Worm (Caenorhabditis elegans): ENCODE data around the gene col-116.

DNA sequence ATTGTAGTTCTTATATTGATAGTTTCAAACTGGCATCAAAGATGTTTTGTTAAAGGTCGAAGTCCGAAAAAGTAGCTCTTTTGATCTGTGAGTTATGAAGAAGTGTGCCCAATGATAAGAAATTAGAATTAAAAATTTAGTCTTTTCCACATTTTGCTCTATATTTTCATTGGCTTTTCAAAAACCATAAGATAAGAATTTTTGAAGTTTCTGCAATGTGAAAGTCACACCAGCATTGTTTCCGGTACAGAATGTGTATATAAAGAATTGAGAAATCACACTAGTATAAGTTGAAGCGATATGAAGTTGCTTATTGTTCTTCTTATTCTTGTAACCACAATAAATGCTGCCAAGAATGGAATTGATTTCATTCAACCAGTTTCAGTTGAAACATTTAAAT lies 23.2 kb upstream of the col-116 start, which contains the start of gene lys-10:
- TF ChIP-seq flt-1 (GFP tag; IDR thresholded peaks at IDR 0.05), result no peak
- TF ChIP-seq sea-1 (GFP tag; conservative IDR thresholded peaks at IDR 0.05), result no peak
- TF ChIP-seq hmbx-1 (tag; optimal IDR thresholded peaks at IDR 0.05), result no peak
- TF ChIP-seq aly-1 (tag; optimal IDR thresholded peaks at IDR 0.05), result no peak

Measured in whole organism, early embryonic.